Fruit fly (Drosophila melanogaster) whole organism, pupa: ENCODE data around the gene Taf3.

Source experiments
- CG10348 ChIP-seq: fragments of 200-800 bp; sonication (Bioruptor generic); IDR thresholded peaks from 2 replicates; pipeline ENCODE4 v1.3.6; 2022; ENCODE audit warnings: missing biosample characterization, missing genetic modification characterization
- CG12605 ChIP-seq: fragments of 200-800 bp; sonication (Bioruptor generic); IDR thresholded peaks from 2 replicates; pipeline ENCODE4 v1.3.6; 2022; ENCODE audit warnings: missing biosample characterization, missing genetic modification characterization
- CG14655 ChIP-seq: fragments of 200-800 bp; sonication (Bioruptor generic); optimal IDR thresholded peaks from 3 replicates; lab custom pipeline; 2017; ENCODE audit warnings: mild to moderate bottlenecking, missing biosample characterization, missing genetic modification reagents, missing genetic modification characterization
- CG15710 ChIP-seq: fragments of 200-800 bp; sonication (Bioruptor generic); optimal IDR thresholded peaks from 2 replicates; lab custom pipeline; 2018; ENCODE audit warnings: missing biosample characterization, mild to moderate bottlenecking, missing genetic modification characterization, moderate library complexity
- CG17806 ChIP-seq: fragments of 200-800 bp; sonication (Bioruptor generic); optimal IDR thresholded peaks from 2 replicates; lab custom pipeline; 2018; ENCODE audit warnings: missing biosample characterization, mild to moderate bottlenecking, missing genetic modification characterization, moderate library complexity
- CG32121 ChIP-seq: fragments of 200-800 bp; sonication (Bioruptor generic); IDR thresholded peaks from 2 replicates; pipeline ENCODE4 v1.3.6; 2022; ENCODE audit warnings: missing biosample characterization, missing genetic modification characterization
- CG34367 ChIP-seq: fragments of 200-800 bp; sonication (Bioruptor generic); optimal IDR thresholded peaks from 2 replicates; lab custom pipeline; 2018; ENCODE audit warnings: missing biosample characterization, mild to moderate bottlenecking, missing genetic modification characterization
- CG9948 ChIP-seq: fragments of 200-800 bp; sonication (Bioruptor generic); optimal IDR thresholded peaks from 2 replicates; lab custom pipeline; 2018; ENCODE audit warnings: missing biosample characterization, mild to moderate bottlenecking, missing genetic modification characterization, moderate library complexity
- EcR ChIP-seq: fragments of 200-800 bp; sonication (Bioruptor generic); optimal IDR thresholded peaks from 3 replicates; lab custom pipeline; 2019; ENCODE audit warnings: missing biosample characterization, missing genetic modification characterization, mild to moderate bottlenecking, moderate library complexity, missing genetic modification reagents
- Pif1A ChIP-seq: fragments of 200-800 bp; sonication (Bioruptor generic); optimal IDR thresholded peaks from 3 replicates; lab custom pipeline; 2016; ENCODE audit warnings: missing biosample characterization, missing genetic modification characterization
- fd96Ca ChIP-seq: fragments of 200-800 bp; sonication (Bioruptor generic); IDR thresholded peaks from 3 replicates; pipeline ENCODE4 v1.3.6; 2022; ENCODE audit warnings: missing biosample characterization, missing genetic modification characterization

DNA sequence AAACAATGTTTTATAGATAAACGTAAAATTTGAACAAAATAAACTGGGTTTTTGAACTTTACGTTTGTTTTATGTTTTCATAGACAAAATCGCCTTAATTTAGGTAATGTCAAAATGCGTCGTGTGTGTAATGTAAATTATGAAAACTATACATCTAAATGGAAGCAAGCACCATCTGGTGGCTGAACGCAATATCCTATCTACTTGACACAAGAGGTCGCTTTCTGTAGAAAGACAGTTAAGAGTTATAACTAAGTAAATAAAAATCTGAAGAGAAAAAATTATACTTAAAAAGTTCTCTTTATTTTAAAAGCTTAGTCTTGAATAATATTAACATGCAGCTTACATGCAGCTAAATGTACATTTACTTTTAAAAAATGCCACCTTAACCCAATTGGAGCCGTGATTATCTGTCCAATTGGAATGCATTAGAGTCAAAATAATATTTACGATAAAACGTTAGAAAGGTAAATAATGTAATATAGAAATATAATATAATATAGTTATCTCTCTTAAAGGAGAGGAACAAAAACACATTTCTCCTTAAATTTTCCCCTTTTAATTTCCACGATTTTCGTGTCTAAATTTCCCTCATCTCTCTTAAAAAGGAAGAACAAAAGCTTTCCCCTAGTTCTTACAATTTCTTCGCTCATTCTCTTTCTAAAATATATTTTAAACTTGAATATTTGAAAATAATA, 41.8 kb downstream of the Taf3 start:
- TF ChIP-seq fd96Ca (no peak), CG15710 (no peak), Pif1A (GFP tag; lab: Kevin White, UChicago) (peak; percentile 68), CG10348 (GFP tag; lab: Robert Waterston, UW) (no peak), CG17806 (peak; percentile 37), CG12605 (GFP tag; lab: Robert Waterston, UW) (no peak; the same call in 1 of the 2 replicates), CG9948 (peak; percentile 34), EcR (GFP tag; lab: Kevin White, UChicago) (no peak), CG32121 (GFP tag; lab: Robert Waterston, UW) (peak; percentile 62), CG34367 (tag; lab: Kevin White, UChicago) (peak; percentile 47), CG14655 (no peak)
